Fruit fly (Drosophila melanogaster) whole organism, embryonic: ENCODE data around the gene CG33939.

Source experiments
- B-H1 ChIP-seq: fragments of 200-800 bp; sonication (Bioruptor generic); IDR thresholded peaks from 3 replicates; pipeline ENCODE4 v1.3.6; 2022; ENCODE audit warnings: missing biosample characterization, missing genetic modification characterization
- BEAF-32 ChIP-seq: fragments of 200-800 bp; sonication (Bioruptor generic); optimal IDR thresholded peaks from 3 replicates; lab custom pipeline; 2017; ENCODE audit warnings: missing biosample characterization, missing genetic modification characterization, mild to moderate bottlenecking, moderate library complexity, missing genetic modification reagents
- CG10321 ChIP-seq: fragments of 200-800 bp; sonication (Bioruptor generic); IDR thresholded peaks from 2 replicates; pipeline ENCODE4 v1.3.6; 2022; ENCODE audit warnings: missing biosample characterization, missing genetic modification characterization
- CG11085 ChIP-seq: fragments of 200-800 bp; sonication (Bioruptor generic); IDR thresholded peaks from 2 replicates; pipeline ENCODE4 v1.3.6; 2022; ENCODE audit warnings: missing biosample characterization, missing genetic modification characterization
- CG11398 ChIP-seq: fragments of 200-800 bp; sonication (Bioruptor generic); optimal IDR thresholded peaks from 2 replicates; lab custom pipeline; 2016; ENCODE audit warnings: missing biosample characterization, missing genetic modification characterization
- CG11504 ChIP-seq: fragments of 200-800 bp; sonication (Bioruptor generic); optimal IDR thresholded peaks from 3 replicates; lab custom pipeline; 2019; ENCODE audit warnings: missing biosample characterization, mild to moderate bottlenecking, missing genetic modification characterization, moderate library complexity
- CG11560 ChIP-seq: fragments of 200-800 bp; sonication (Bioruptor generic); IDR thresholded peaks from 3 replicates; pipeline ENCODE4 v1.3.6; 2022; ENCODE audit warnings: missing biosample characterization, missing genetic modification characterization
- CG11696 ChIP-seq: fragments of 200-800 bp; sonication (Bioruptor generic); IDR thresholded peaks from 2 replicates; pipeline ENCODE4 v1.3.6; 2022; ENCODE audit warnings: missing biosample characterization, missing genetic modification characterization
- CG14860 ChIP-seq: fragments of 200-800 bp; sonication (Bioruptor generic); IDR thresholded peaks from 3 replicates; pipeline ENCODE4 v1.3.6; 2022; ENCODE audit warnings: missing biosample characterization, missing genetic modification characterization; ENCODE audit not compliant: partially characterized antibody
- CG14965 ChIP-seq: fragments of 200-800 bp; sonication (Bioruptor generic); optimal IDR thresholded peaks from 2 replicates; lab custom pipeline; 2016; ENCODE audit warnings: missing biosample characterization, missing genetic modification characterization, borderline replicate concordance
- CG15269 ChIP-seq: fragments of 200-800 bp; sonication (Bioruptor generic); optimal IDR thresholded peaks from 2 replicates; lab custom pipeline; 2018; ENCODE audit warnings: missing biosample characterization, mild to moderate bottlenecking, missing genetic modification characterization, moderate library complexity
- CG2116 ChIP-seq: fragments of 200-800 bp; sonication (Bioruptor generic); optimal IDR thresholded peaks from 3 replicates; lab custom pipeline; 2018; ENCODE audit warnings: missing biosample characterization, mild to moderate bottlenecking, missing genetic modification characterization
- CG30403 ChIP-seq: fragments of 200-800 bp; sonication (Bioruptor generic); optimal IDR thresholded peaks from 3 replicates; lab custom pipeline; 2016; ENCODE audit warnings: missing biosample characterization, missing genetic modification characterization
- CG4282 ChIP-seq: fragments of 200-800 bp; sonication (Bioruptor generic); optimal IDR thresholded peaks from 2 replicates; lab custom pipeline; 2016; ENCODE audit warnings: missing biosample characterization, missing genetic modification characterization
- CG4404 ChIP-seq: fragments of 200-800 bp; sonication (Bioruptor generic); IDR thresholded peaks from 2 replicates; pipeline ENCODE4 v1.3.6; 2022; ENCODE audit warnings: missing biosample characterization, missing genetic modification characterization
- CG6254 ChIP-seq: fragments of 200-800 bp; sonication (Bioruptor generic); optimal IDR thresholded peaks from 3 replicates; lab custom pipeline; 2017; ENCODE audit warnings: mild to moderate bottlenecking, missing biosample characterization, missing genetic modification reagents, missing genetic modification characterization
- CG8944 ChIP-seq: fragments of 200-800 bp; sonication (Bioruptor generic); optimal IDR thresholded peaks from 3 replicates; lab custom pipeline; 2016; ENCODE audit warnings: missing biosample characterization, missing genetic modification characterization
- CG9437 ChIP-seq: fragments of 200-800 bp; sonication (Bioruptor generic); optimal IDR thresholded peaks from 2 replicates; lab custom pipeline; 2018; ENCODE audit warnings: missing biosample characterization, mild to moderate bottlenecking, missing genetic modification characterization
- CG9609 ChIP-seq: fragments of 200-800 bp; sonication (Bioruptor generic); optimal IDR thresholded peaks from 3 replicates; lab custom pipeline; 2016; ENCODE audit warnings: missing biosample characterization, missing genetic modification characterization
- CG9797 ChIP-seq: fragments of 200-800 bp; sonication (Bioruptor generic); optimal IDR thresholded peaks from 3 replicates; lab custom pipeline; 2018; ENCODE audit warnings: missing biosample characterization, mild to moderate bottlenecking, missing genetic modification characterization
- CHES-1-like ChIP-seq: fragments of 200-800 bp; sonication (Bioruptor generic); optimal IDR thresholded peaks from 2 replicates; lab custom pipeline; 2016; ENCODE audit warnings: missing biosample characterization, missing genetic modification characterization
- D ChIP-seq, 2 experiments: fragments of 200-800 bp in 1 of 2; fragments of >200 bp in 1 of 2; sonication (Bioruptor generic) in 1 of 2; optimal IDR thresholded peaks; 2 replicates in 1 of 2; 3 replicates in 1 of 2; lab custom pipeline; 2017; ENCODE audit warnings: mild to moderate bottlenecking in 1 of 2, missing biosample characterization in 1 of 2, missing genetic modification characterization in 1 of 2, missing genetic modification reagents in 1 of 2
- Doc2 ChIP-seq: fragments of 200-800 bp; sonication (Bioruptor generic); IDR thresholded peaks from 2 replicates; pipeline ENCODE4 v1.3.6; 2022; ENCODE audit warnings: missing biosample characterization, missing genetic modification characterization
- H2.0 ChIP-seq: fragments of 200-800 bp; sonication (Bioruptor generic); IDR thresholded peaks from 2 replicates; pipeline ENCODE4 v1.3.6; 2022; ENCODE audit warnings: missing biosample characterization, missing genetic modification characterization
- Lim3 ChIP-seq: fragments of 200-800 bp; sonication (Bioruptor generic); IDR thresholded peaks from 2 replicates; pipeline ENCODE4 v1.3.6; 2022; ENCODE audit warnings: missing biosample characterization, missing genetic modification characterization
- MESR4 ChIP-seq: fragments of 200-800 bp; sonication (Bioruptor generic); optimal IDR thresholded peaks from 2 replicates; lab custom pipeline; 2018; ENCODE audit warnings: missing biosample characterization, mild to moderate bottlenecking, missing genetic modification characterization, moderate library complexity
- MTF-1 ChIP-seq: fragments of 200-800 bp; sonication (Bioruptor generic); optimal IDR thresholded peaks from 2 replicates; lab custom pipeline; 2018; ENCODE audit warnings: missing biosample characterization, mild to moderate bottlenecking, missing genetic modification characterization, borderline replicate concordance
- Neu2 ChIP-seq: fragments of 200-800 bp; sonication (Bioruptor generic); optimal IDR thresholded peaks from 3 replicates; lab custom pipeline; 2016; ENCODE audit warnings: missing biosample characterization, missing genetic modification characterization, borderline replicate concordance
- Sry-δ ChIP-seq: fragments of 200-800 bp; sonication (Bioruptor generic); optimal IDR thresholded peaks from 2 replicates; lab custom pipeline; 2016; ENCODE audit warnings: missing biosample characterization, missing genetic modification characterization
- Ssrp ChIP-seq: fragments of 200-800 bp; sonication (Bioruptor generic); optimal IDR thresholded peaks from 2 replicates; lab custom pipeline; 2018; ENCODE audit warnings: missing biosample characterization, mild to moderate bottlenecking, missing genetic modification characterization, moderate library complexity
- Stat92E ChIP-seq, 3 experiments: fragments of >200 bp in 2 of 3; fragments of 200-800 bp in 1 of 3; sonication (Bioruptor generic) in 1 of 3; optimal IDR thresholded peaks; 2 replicates each; lab custom pipeline; 2017 to 2019; ENCODE audit warnings: missing biosample characterization in 3 of 3, missing genetic modification characterization in 3 of 3, mild to moderate bottlenecking in 1 of 3, moderate library complexity in 1 of 3
- Trl ChIP-seq, 3 experiments: fragments of >200 bp in 2 of 3; fragments of 200-800 bp in 1 of 3; sonication (Bioruptor generic) in 1 of 3; optimal IDR thresholded peaks; 2 replicates in 1 of 3; 3 replicates in 2 of 3; lab custom pipeline; 2016 to 2017; ENCODE audit warnings: missing biosample characterization in 1 of 3, missing genetic modification characterization in 1 of 3
- aop ChIP-seq: fragments of 200-800 bp; sonication (Bioruptor generic); IDR thresholded peaks from 2 replicates; pipeline ENCODE4 v1.3.6; 2022; ENCODE audit warnings: missing biosample characterization, missing genetic modification characterization
- bigmax ChIP-seq: fragments of 200-800 bp; sonication (Bioruptor generic); optimal IDR thresholded peaks from 2 replicates; lab custom pipeline; 2018; ENCODE audit warnings: missing biosample characterization, mild to moderate bottlenecking, missing genetic modification characterization
- dmrt99B ChIP-seq: fragments of 200-800 bp; sonication (Bioruptor generic); optimal IDR thresholded peaks from 2 replicates; lab custom pipeline; 2018; ENCODE audit warnings: missing biosample characterization, mild to moderate bottlenecking, missing genetic modification characterization, moderate library complexity
- fru ChIP-seq: fragments of >200 bp; optimal IDR thresholded peaks from 2 replicates; lab custom pipeline; 2017
- insv ChIP-seq, 2 experiments: fragments of 200-800 bp; sonication (Bioruptor generic); optimal IDR thresholded peaks; 3 replicates each; lab custom pipeline; 2016 to 2018; ENCODE audit warnings: missing biosample characterization in 2 of 2, missing genetic modification characterization in 2 of 2
- kah ChIP-seq: fragments of 200-800 bp; sonication (Bioruptor generic); optimal IDR thresholded peaks from 2 replicates; lab custom pipeline; 2018; ENCODE audit warnings: missing biosample characterization, mild to moderate bottlenecking, missing genetic modification characterization
- klu ChIP-seq: fragments of 200-800 bp; sonication (Bioruptor generic); IDR thresholded peaks from 2 replicates; pipeline ENCODE4 v1.3.6; 2022; ENCODE audit warnings: missing biosample characterization, missing genetic modification characterization
- kni ChIP-seq: fragments of 200-800 bp; sonication (Bioruptor generic); optimal IDR thresholded peaks from 3 replicates; lab custom pipeline; 2017; ENCODE audit warnings: mild to moderate bottlenecking, missing biosample characterization, missing genetic modification reagents, missing genetic modification characterization
- onecut ChIP-seq: fragments of 200-800 bp; sonication (Bioruptor generic); IDR thresholded peaks from 2 replicates; pipeline ENCODE4 v1.3.6; 2022; ENCODE audit warnings: missing biosample characterization, missing genetic modification characterization
- peb ChIP-seq: fragments of 200-800 bp; sonication (Bioruptor generic); IDR thresholded peaks from 2 replicates; pipeline ENCODE4 v1.3.6; 2022; ENCODE audit warnings: missing biosample characterization, missing genetic modification characterization
- pros ChIP-seq: fragments of 200-800 bp; sonication (Bioruptor generic); optimal IDR thresholded peaks from 3 replicates; lab custom pipeline; 2019; ENCODE audit warnings: missing biosample characterization, mild to moderate bottlenecking, missing genetic modification characterization, moderate library complexity
- ranshi ChIP-seq: fragments of 200-800 bp; sonication (Bioruptor generic); IDR thresholded peaks from 2 replicates; pipeline ENCODE4 v1.3.6; 2022; ENCODE audit warnings: missing biosample characterization, missing genetic modification characterization
- run ChIP-seq: fragments of 200-800 bp; sonication (Bioruptor generic); optimal IDR thresholded peaks from 3 replicates; lab custom pipeline; 2018; ENCODE audit warnings: missing biosample characterization, mild to moderate bottlenecking, missing genetic modification characterization
- seq ChIP-seq: fragments of 200-800 bp; sonication (Bioruptor generic); IDR thresholded peaks from 2 replicates; pipeline ENCODE4 v1.3.6; 2022; ENCODE audit warnings: missing biosample characterization, missing genetic modification characterization
- sr ChIP-seq: fragments of 200-800 bp; sonication (Bioruptor generic); IDR thresholded peaks from 3 replicates; pipeline ENCODE4 v1.3.6; 2022; ENCODE audit warnings: missing biosample characterization, missing genetic modification characterization
- tna ChIP-seq: fragments of 200-800 bp; sonication (Bioruptor generic); IDR thresholded peaks from 2 replicates; pipeline ENCODE4 v1.3.6; 2022; ENCODE audit warnings: missing biosample characterization, missing genetic modification characterization; ENCODE audit not compliant: partially characterized antibody
- unc-4 ChIP-seq: fragments of 200-800 bp; sonication (Bioruptor generic); IDR thresholded peaks from 2 replicates; pipeline ENCODE4 v1.3.6; 2022; ENCODE audit warnings: missing biosample characterization, missing genetic modification characterization; ENCODE audit not compliant: partially characterized antibody

The CG33939 gene

dm6 chrX:19154998-19155397, 19.7 kb downstream of the CG33939 start (continued):
- TF ChIP-seq CG11085: no peak
- no peak for TF ChIP-seq unc-4 (GFP tag; lab: Robert Waterston, UW)
- peak; percentile 89 for TF ChIP-seq Ssrp (tag; lab: Kevin White, UChicago)
- peak; percentile 57; the same call in 1 of the 2 replicates for TF ChIP-seq aop (GFP tag; lab: Robert Waterston, UW)
- TF ChIP-seq run (tag; lab: Kevin White, UChicago): peak; percentile 30
- TF ChIP-seq CG30403 (GFP tag; lab: Kevin White, UChicago): peak; percentile 80
- TF ChIP-seq B-H1: peak; percentile 67
- TF ChIP-seq CG8944 (GFP tag; lab: Kevin White, UChicago): peak; percentile 82
- peak; percentile 84 for TF ChIP-seq peb (GFP tag; lab: Robert Waterston, UW)
- peak; percentile 88 for TF ChIP-seq dmrt99B (tag; lab: Kevin White, UChicago)
- no peak for TF ChIP-seq BEAF-32
- no peak for TF ChIP-seq CG11696 (GFP tag; lab: Robert Waterston, UW)
- TF ChIP-seq CG15269 (tag; lab: Kevin White, UChicago): peak; percentile 45
- TF ChIP-seq seq (GFP tag; lab: Robert Waterston, UW): peak; percentile 29; the same call in 1 of the 2 replicates
- TF ChIP-seq CG11398 (GFP tag; lab: Kevin White, UChicago): peak; percentile 82
- TF ChIP-seq pros (GFP tag; lab: Kevin White, UChicago): peak; percentile 50
- TF ChIP-seq bigmax: no peak
- peak; percentile 83 for TF ChIP-seq CHES-1-like (GFP tag; lab: Kevin White, UChicago)
- peak; percentile 6 for TF ChIP-seq MESR4 (GFP tag; lab: Kevin White, UChicago)
- no peak for TF ChIP-seq D (optimal IDR thresholded peaks at IDR 0.05; lab: Kevin White, UChicago)
- TF ChIP-seq D (GFP tag; optimal IDR thresholded peaks at IDR 0.05; lab: Kevin White, UChicago): peak; percentile 92
- TF ChIP-seq Sry-δ: peak; percentile 52
- TF ChIP-seq CG4282 (GFP tag; lab: Kevin White, UChicago): peak; percentile 53
- TF ChIP-seq CG14965 (GFP tag; lab: Kevin White, UChicago): peak; percentile 43
- peak; percentile 28 for TF ChIP-seq CG9797 (GFP tag; lab: Kevin White, UChicago)
- peak; percentile 84 for TF ChIP-seq ranshi
- peak in 1 of 3 experiments; percentile 91 for TF ChIP-seq Stat92E (GFP tag; optimal IDR thresholded peaks at IDR 0.05; lab: Kevin White, UChicago)
- TF ChIP-seq CG6254 (GFP tag; lab: Kevin White, UChicago): peak; percentile 91
- peak; percentile 41 for TF ChIP-seq CG2116 (GFP tag; lab: Kevin White, UChicago)
- TF ChIP-seq Doc2: no peak
- TF ChIP-seq CG4404 (GFP tag; lab: Robert Waterston, UW): peak; percentile 88
- TF ChIP-seq kah (GFP tag; lab: Kevin White, UChicago): peak; percentile 73
- peak; percentile 85 for TF ChIP-seq CG11504
- no peak for TF ChIP-seq CG10321 (GFP tag; lab: Robert Waterston, UW)
- peak; percentile 27; the same call in 1 of the 2 replicates for TF ChIP-seq klu (GFP tag; lab: Robert Waterston, UW)
- peak; percentile 65 for TF ChIP-seq CG9437 (GFP tag; lab: Kevin White, UChicago)
- TF ChIP-seq CG14860: no peak
- 0 out of 3 replicates have a peak, but pooled peaks have one; percentile 41 for TF ChIP-seq CG11560 (tag; lab: Robert Waterston, UW)
- peak; percentile 73 for TF ChIP-seq H2.0 (GFP tag; lab: Robert Waterston, UW)
- no peak for TF ChIP-seq insv (GFP tag; optimal IDR thresholded peaks at IDR 0.05; lab: Kevin White, UChicago)
- TF ChIP-seq Neu2 (GFP tag; lab: Kevin White, UChicago): peak; percentile 24
- no peak for TF ChIP-seq Lim3 (GFP tag; lab: Robert Waterston, UW)
- peak; percentile 75 for TF ChIP-seq MTF-1
- TF ChIP-seq tna: no peak
- peak; percentile 86 for TF ChIP-seq CG9609
- peak in 1 of 2 experiments; percentile 23 for TF ChIP-seq Trl (optimal IDR thresholded peaks at IDR 0.05; lab: Kevin White, UChicago)
- TF ChIP-seq Trl (GFP tag; optimal IDR thresholded peaks at IDR 0.05; lab: Kevin White, UChicago): peak; percentile 79
- peak; percentile 0 for TF ChIP-seq kni (GFP tag; lab: Kevin White, UChicago)
- no peak for TF ChIP-seq sr (GFP tag; lab: Robert Waterston, UW)
- TF ChIP-seq onecut (GFP tag; lab: Robert Waterston, UW): peak; percentile 82
- no peak for TF ChIP-seq fru (lab: Kevin White, UChicago)
